Worm (Caenorhabditis elegans): ENCODE results near the gene C23H4.6.

The C23H4.6 gene

DNA sequence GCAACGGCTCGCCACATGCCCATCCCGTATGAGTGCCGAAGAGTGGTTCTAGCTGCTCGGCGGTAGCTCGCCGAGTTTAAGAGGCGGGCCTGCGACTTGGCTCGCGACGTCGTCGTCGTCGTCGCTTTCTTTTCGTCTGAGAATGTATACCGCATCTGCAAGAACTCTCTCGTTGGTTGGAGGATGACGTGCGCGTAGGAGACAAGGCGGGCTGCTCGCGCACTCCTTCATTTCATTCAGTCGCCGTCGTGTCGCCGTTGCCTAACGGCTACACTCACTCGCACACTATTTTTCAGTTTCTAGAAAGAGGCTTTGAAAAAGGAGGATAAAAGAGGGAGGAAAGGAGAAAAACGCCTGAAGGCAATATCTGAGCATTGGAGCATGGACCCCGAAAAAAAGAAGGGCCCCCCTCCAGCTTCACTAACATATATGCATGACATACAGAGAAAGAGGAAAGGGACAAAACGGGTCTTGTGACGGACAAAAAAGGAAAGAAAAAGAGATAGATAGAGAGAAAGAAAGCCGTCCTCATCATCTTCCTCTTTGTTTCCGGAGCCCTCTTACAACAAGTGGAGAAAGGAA lies 29.8 kb upstream of the C23H4.6 start:
- TF ChIP-seq cog-1 (tag; optimal IDR thresholded peaks at IDR 0.05) (peak; percentile 18), klf-2 (GFP tag; conservative IDR thresholded peaks at IDR 0.05) (no peak)

DNA sequence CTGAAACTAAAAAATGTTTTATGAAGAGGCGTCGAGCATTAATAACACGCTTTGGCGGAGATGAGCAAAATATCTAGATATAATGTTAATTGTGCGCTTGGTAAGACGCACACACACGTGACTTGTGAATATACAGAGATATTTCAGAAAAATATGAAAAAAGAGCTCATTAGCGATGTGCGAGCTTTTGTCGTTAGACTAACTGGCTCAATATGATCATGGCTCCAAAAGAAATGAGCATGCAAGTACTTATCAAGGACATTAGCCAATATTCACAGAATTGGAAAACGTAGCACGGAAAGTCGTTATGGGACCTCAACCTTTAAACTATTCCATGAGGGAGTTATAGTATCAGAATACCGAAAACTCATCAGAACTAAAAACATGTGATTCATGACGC lies 28.3 kb upstream of the C23H4.6 start:
- TF ChIP-seq T22C8.4 (GFP tag; IDR thresholded peaks at IDR 0.05) (no peak), ztf-23 (GFP tag; IDR thresholded peaks at IDR 0.05) (no peak), ztf-29 (GFP tag; IDR thresholded peaks at IDR 0.05) (no peak), cog-1 (tag; optimal IDR thresholded peaks at IDR 0.05) (no peak), klf-2 (GFP tag; conservative IDR thresholded peaks at IDR 0.05) (no peak), flt-1 (GFP tag; IDR thresholded peaks at IDR 0.05) (no peak), med-1 (GFP tag; optimal IDR thresholded peaks at IDR 0.05; ENCODE audit: insufficient read depth) (no peak), tab-1 (GFP tag; IDR thresholded peaks at IDR 0.05) (no peak), ref-1 (GFP tag; conservative IDR thresholded peaks at IDR 0.05) (no peak)

DNA sequence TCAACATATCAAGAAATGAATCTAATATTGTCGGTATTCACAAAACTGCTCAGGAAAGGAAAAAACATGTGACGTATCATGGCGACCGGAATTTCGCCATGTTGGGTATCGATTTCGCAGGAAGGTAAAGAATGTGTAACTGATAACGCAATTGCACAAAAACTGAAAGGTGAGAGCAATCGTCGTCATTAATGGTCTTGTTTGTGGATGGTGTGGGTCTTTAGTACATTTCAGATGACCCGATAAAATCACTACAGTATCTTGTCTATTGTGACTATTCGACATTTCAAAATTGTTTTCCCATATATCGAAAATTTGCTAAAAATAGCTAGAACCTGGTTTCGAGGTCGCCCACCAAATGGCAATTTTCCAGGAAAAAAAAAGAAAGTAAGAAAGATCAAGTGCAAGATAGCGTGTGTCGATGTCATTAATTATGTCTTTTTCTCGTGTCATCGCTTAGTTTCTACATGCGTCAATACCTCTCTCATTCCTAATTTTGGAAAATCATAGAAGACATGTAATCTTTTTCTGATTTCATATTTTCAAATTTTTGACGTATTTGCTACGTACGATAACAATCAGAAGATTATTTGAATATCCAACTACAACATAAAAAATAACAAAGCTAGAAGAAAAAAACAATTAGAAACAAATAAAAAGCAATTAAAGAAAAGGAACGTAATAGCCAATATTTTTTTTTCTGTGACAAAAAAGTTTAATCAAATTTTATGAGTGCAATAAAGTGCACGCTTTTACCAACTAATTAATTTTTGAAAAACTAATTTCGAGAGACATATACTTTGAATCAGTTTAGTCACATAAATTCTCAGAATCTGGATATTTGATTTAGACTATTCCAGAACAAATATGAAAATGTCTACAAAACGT lies 25.0 kb upstream of the C23H4.6 start:
- TF ChIP-seq klf-2 (GFP tag; conservative IDR thresholded peaks at IDR 0.05) (no peak), T22C8.4 (GFP tag; IDR thresholded peaks at IDR 0.05) (no peak), tab-1 (GFP tag; IDR thresholded peaks at IDR 0.05) (no peak), med-1 (GFP tag; optimal IDR thresholded peaks at IDR 0.05; ENCODE audit: insufficient read depth) (no peak), ztf-29 (GFP tag; IDR thresholded peaks at IDR 0.05) (no peak), ref-1 (GFP tag; conservative IDR thresholded peaks at IDR 0.05) (no peak), ztf-23 (GFP tag; IDR thresholded peaks at IDR 0.05) (no peak), flt-1 (GFP tag; IDR thresholded peaks at IDR 0.05) (no peak), cog-1 (tag; optimal IDR thresholded peaks at IDR 0.05) (no peak)

DNA sequence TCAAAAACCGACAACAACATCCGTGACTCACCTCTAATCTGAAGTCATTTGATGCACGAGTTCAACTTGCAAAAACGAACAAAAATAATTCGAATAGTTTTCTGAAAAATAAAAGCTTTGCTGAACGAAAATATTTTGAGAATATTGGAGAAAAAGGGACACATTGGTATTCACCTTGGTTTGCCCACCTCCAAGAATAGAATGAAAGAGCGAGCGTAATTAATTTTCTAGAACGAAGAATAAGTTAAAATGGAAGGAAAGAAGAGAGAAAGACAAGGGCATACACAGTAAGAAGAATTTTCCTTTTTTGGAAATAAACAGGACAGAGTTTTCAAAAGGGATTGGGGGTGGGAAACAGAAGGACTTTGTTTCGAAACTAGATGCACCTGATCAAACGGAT lies 22.6 kb upstream of the C23H4.6 start, which contains the start of gene cab-1:
Gene cab-1 (minus strand): TSS at position 101 of the 400 bp plus-strand sequence.
- TF ChIP-seq ref-1 (GFP tag; conservative IDR thresholded peaks at IDR 0.05): no peak
- no peak for TF ChIP-seq flt-1 (GFP tag; IDR thresholded peaks at IDR 0.05)
- no peak for TF ChIP-seq klf-2 (GFP tag; conservative IDR thresholded peaks at IDR 0.05)

DNA sequence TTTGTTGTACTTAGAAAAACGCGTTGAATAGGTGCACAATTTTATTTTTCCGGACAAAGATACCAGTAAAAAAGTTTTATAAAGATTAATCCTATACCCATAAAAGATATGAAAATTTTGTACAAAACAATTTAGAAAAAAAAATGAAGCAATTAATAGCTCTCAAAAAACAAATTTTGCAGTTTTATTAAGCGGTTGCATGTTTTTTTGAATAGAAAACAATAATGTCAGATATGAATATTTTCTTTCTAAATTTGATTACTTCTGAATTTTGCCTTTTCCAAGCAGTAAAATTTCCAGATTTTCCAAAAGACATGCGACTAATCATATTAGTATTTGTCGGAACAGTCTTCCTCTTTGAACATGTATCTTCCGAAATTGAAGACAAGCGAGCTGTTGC lies 18.5 kb upstream of the C23H4.6 start, which contains the start of gene C23H4.8:
Gene C23H4.8 (plus strand): TSS at position 301 of the 400 bp plus-strand sequence.
- TF ChIP-seq ztf-23 (GFP tag; IDR thresholded peaks at IDR 0.05) (no peak), klf-2 (GFP tag; conservative IDR thresholded peaks at IDR 0.05) (no peak), med-1 (GFP tag; optimal IDR thresholded peaks at IDR 0.05; ENCODE audit: insufficient read depth) (no peak), T22C8.4 (GFP tag; IDR thresholded peaks at IDR 0.05) (no peak), flt-1 (GFP tag; IDR thresholded peaks at IDR 0.05) (no peak), tab-1 (GFP tag; IDR thresholded peaks at IDR 0.05) (no peak), ztf-29 (GFP tag; IDR thresholded peaks at IDR 0.05) (no peak), ref-1 (GFP tag; conservative IDR thresholded peaks at IDR 0.05) (no peak), cog-1 (tag; optimal IDR thresholded peaks at IDR 0.05) (no peak)

DNA sequence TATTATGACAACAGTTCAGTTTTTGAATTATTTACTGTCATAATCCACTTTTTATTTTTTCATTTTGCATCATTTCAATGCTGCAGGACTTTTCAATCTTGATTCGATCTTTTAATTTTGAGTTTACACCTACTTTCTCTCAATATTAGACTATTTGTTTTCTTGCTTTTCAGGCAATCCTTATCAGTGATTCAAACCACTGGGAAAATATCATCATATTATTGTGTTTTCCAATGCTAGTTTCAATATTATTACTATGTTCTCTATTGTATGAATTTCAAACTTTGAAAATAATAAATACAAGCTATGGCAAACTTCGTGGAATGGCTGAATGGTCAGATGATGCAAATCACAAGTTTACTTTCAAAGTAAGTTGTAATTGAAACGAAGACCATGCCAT lies 15.9 kb upstream of the C23H4.6 start, which contains the start of gene cest-8:
Gene cest-8 (plus strand): TSS at position 184 of the 400 bp plus-strand sequence.
- TF ChIP-seq tab-1 (GFP tag; IDR thresholded peaks at IDR 0.05) (no peak), cog-1 (tag; optimal IDR thresholded peaks at IDR 0.05) (no peak), med-1 (GFP tag; optimal IDR thresholded peaks at IDR 0.05; ENCODE audit: insufficient read depth) (no peak), ztf-23 (GFP tag; IDR thresholded peaks at IDR 0.05) (no peak), klf-2 (GFP tag; conservative IDR thresholded peaks at IDR 0.05) (no peak), flt-1 (GFP tag; IDR thresholded peaks at IDR 0.05) (no peak), ztf-29 (GFP tag; IDR thresholded peaks at IDR 0.05) (no peak), T22C8.4 (GFP tag; IDR thresholded peaks at IDR 0.05) (no peak), ref-1 (GFP tag; conservative IDR thresholded peaks at IDR 0.05) (no peak)

DNA sequence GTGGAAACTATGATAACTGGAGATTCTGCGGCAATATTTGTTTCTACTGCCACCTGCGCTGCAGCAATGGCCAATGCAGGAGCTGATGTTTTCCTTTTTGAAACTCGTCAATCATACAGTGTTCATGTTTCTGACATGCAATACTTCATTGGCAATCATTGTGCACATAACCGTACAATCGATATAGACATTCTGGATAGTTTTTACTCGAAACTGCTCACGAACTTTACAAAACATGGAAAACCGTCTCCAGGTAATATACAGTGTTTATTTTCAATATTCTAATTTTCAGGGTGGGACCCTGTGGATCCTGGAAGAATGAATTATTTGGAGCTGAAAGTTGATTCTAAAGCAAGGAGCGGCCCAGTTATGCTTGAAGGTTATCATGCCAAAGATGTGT lies 13.6 kb upstream of the C23H4.6 start, which contains the start of gene cest-9.2:
Gene cest-9.2 (plus strand): TSS at position 301 of the 400 bp plus-strand sequence.
- TF ChIP-seq flt-1 (GFP tag; IDR thresholded peaks at IDR 0.05): no peak
- no peak for TF ChIP-seq ref-1 (GFP tag; conservative IDR thresholded peaks at IDR 0.05)
- TF ChIP-seq tab-1 (GFP tag; IDR thresholded peaks at IDR 0.05): no peak
- no peak for TF ChIP-seq T22C8.4 (GFP tag; IDR thresholded peaks at IDR 0.05)
- TF ChIP-seq cog-1 (tag; optimal IDR thresholded peaks at IDR 0.05): no peak
- TF ChIP-seq ztf-29 (GFP tag; IDR thresholded peaks at IDR 0.05): no peak
- TF ChIP-seq med-1 (GFP tag; optimal IDR thresholded peaks at IDR 0.05; ENCODE audit: insufficient read depth): no peak
- TF ChIP-seq ztf-23 (GFP tag; IDR thresholded peaks at IDR 0.05): no peak
- no peak for TF ChIP-seq klf-2 (GFP tag; conservative IDR thresholded peaks at IDR 0.05)

DNA sequence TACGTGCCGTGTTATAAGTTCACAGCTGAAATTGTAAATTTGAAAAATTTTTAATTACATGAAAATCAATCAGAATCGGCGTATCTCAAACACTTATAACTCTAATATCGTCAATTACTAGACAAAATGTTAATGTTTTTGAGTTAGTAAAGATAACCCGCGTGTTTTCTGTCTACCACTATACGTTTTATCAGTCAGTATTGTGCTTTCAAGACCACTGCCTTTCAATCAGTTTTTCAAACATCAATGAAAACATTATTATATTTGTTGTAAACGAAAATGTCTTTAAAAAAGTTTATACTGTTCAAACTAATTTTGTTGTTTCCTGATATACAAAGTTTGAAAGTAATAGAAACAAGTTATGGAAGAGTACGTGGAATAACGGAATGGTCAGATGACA lies 12.7 kb upstream of the C23H4.6 start:
- no peak for TF ChIP-seq ztf-29 (GFP tag; IDR thresholded peaks at IDR 0.05)
- TF ChIP-seq med-1 (GFP tag; optimal IDR thresholded peaks at IDR 0.05; ENCODE audit: insufficient read depth): no peak
- no peak for TF ChIP-seq ztf-23 (GFP tag; IDR thresholded peaks at IDR 0.05)
- TF ChIP-seq klf-2 (GFP tag; conservative IDR thresholded peaks at IDR 0.05): no peak
- TF ChIP-seq tab-1 (GFP tag; IDR thresholded peaks at IDR 0.05): no peak
- no peak for TF ChIP-seq T22C8.4 (GFP tag; IDR thresholded peaks at IDR 0.05)

DNA sequence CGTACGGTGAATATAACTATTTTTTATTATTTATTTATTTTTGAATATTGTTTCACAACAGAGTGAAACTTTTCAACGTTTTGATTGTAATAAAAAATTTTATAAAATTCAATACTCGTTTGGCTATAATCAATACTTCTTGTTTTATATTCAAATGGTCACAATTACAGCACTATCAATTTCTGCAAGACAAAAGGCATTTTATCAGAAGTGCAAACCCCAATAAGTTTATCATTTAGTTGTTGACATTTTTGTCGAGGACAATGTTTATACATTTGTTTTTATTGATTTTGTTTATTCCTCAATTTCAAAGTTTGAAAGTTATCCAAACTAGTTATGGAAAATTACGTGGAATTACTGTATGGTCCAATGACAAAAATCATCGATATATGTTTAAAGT lies 9.4 kb upstream of the C23H4.6 start, which contains the start of gene cest-9.1:
Gene cest-9.1 (plus strand): TSS at position 213 of the 400 bp plus-strand sequence.
- TF ChIP-seq T22C8.4 (GFP tag; IDR thresholded peaks at IDR 0.05) (no peak), med-1 (GFP tag; optimal IDR thresholded peaks at IDR 0.05; ENCODE audit: insufficient read depth) (no peak), tab-1 (GFP tag; IDR thresholded peaks at IDR 0.05) (no peak), flt-1 (GFP tag; IDR thresholded peaks at IDR 0.05) (no peak), ztf-23 (GFP tag; IDR thresholded peaks at IDR 0.05) (no peak), klf-2 (GFP tag; conservative IDR thresholded peaks at IDR 0.05) (no peak), cog-1 (tag; optimal IDR thresholded peaks at IDR 0.05) (no peak), ztf-29 (GFP tag; IDR thresholded peaks at IDR 0.05) (no peak), ref-1 (GFP tag; conservative IDR thresholded peaks at IDR 0.05) (no peak)
